Fruit fly (Drosophila melanogaster) whole organism, adult: ENCODE measurements around the gene CG13784.

ENCODE experiments used
- CG11617 ChIP-seq: fragments of 200-800 bp; sonication (Bioruptor generic); optimal IDR thresholded peaks from 2 replicates; lab custom pipeline; 2017; ENCODE audit warnings: mild to moderate bottlenecking, missing biosample characterization, missing genetic modification reagents, missing genetic modification characterization
- CG12768 ChIP-seq: fragments of 200-800 bp; sonication (Bioruptor generic); optimal IDR thresholded peaks from 2 replicates; lab custom pipeline; 2017; ENCODE audit warnings: missing biosample characterization, missing genetic modification characterization, mild to moderate bottlenecking, moderate library complexity, missing genetic modification reagents
- CG5204 ChIP-seq: fragments of 200-800 bp; sonication (Bioruptor generic); optimal IDR thresholded peaks from 2 replicates; lab custom pipeline; 2016; ENCODE audit warnings: missing biosample characterization, missing genetic modification characterization
- CG7045 ChIP-seq: fragments of 200-800 bp; sonication (Bioruptor generic); optimal IDR thresholded peaks from 2 replicates; lab custom pipeline; 2017; ENCODE audit warnings: missing biosample characterization, mild to moderate bottlenecking, missing genetic modification characterization
- CG7101 ChIP-seq: fragments of 200-800 bp; sonication (Bioruptor generic); optimal IDR thresholded peaks from 2 replicates; lab custom pipeline; 2018; ENCODE audit warnings: missing biosample characterization, mild to moderate bottlenecking, missing genetic modification characterization, moderate library complexity
- Clk ChIP-seq: fragments of 200-800 bp; sonication (Bioruptor generic); optimal IDR thresholded peaks from 2 replicates; lab custom pipeline; 2017; ENCODE audit warnings: missing biosample characterization, missing genetic modification characterization
- Mnt ChIP-seq: fragments of 200-800 bp; sonication (Bioruptor generic); optimal IDR thresholded peaks from 2 replicates; lab custom pipeline; 2016; ENCODE audit warnings: missing biosample characterization, mild to moderate bottlenecking, missing genetic modification characterization
- bab1 ChIP-seq: fragments of 200-800 bp; sonication (Bioruptor generic); optimal IDR thresholded peaks from 3 replicates; lab custom pipeline; 2019; ENCODE audit warnings: missing biosample characterization, mild to moderate bottlenecking, missing genetic modification characterization, moderate library complexity
- cic ChIP-seq: fragments of 200-800 bp; sonication (Bioruptor generic); optimal IDR thresholded peaks from 2 replicates; lab custom pipeline; 2017; ENCODE audit warnings: missing biosample characterization, mild to moderate bottlenecking, missing genetic modification characterization, moderate library complexity
- kay ChIP-seq: fragments of 200-800 bp; sonication (Bioruptor generic); peaks from one replicate; lab custom pipeline; 2016; ENCODE audit warnings: missing biosample characterization, missing genetic modification characterization, borderline replicate concordance
- pad ChIP-seq: fragments of 200-800 bp; sonication (Bioruptor generic); optimal IDR thresholded peaks from 3 replicates; lab custom pipeline; 2017; ENCODE audit warnings: missing biosample characterization, missing genetic modification characterization, mild to moderate bottlenecking, moderate library complexity, missing genetic modification reagents
- tj ChIP-seq: fragments of 200-800 bp; sonication (Bioruptor generic); optimal IDR thresholded peaks from 3 replicates; lab custom pipeline; 2017; ENCODE audit warnings: missing biosample characterization, mild to moderate bottlenecking, missing genetic modification characterization, moderate library complexity

- TF ChIP-seq tj (GFP tag; lab: Kevin White, UChicago), result no peak
- no peak for TF ChIP-seq bab1 (GFP tag; lab: Kevin White, UChicago)
- no peak for TF ChIP-seq CG11617 (GFP tag; lab: Kevin White, UChicago)
- no peak for TF ChIP-seq kay (GFP tag; lab: Kevin White, UChicago)
- no peak for TF ChIP-seq CG7045 (GFP tag; lab: Kevin White, UChicago)
- TF ChIP-seq pad (GFP tag; lab: Kevin White, UChicago), result no peak
- no peak for TF ChIP-seq CG7101 (tag; lab: Kevin White, UChicago)
- TF ChIP-seq CG5204, result no peak
- TF ChIP-seq Clk (GFP tag; lab: Kevin White, UChicago), result no peak
- peak; percentile 48 for TF ChIP-seq cic (GFP tag; lab: Kevin White, UChicago)
- TF ChIP-seq Mnt, result no peak
- peak; percentile 1 for TF ChIP-seq CG12768 (GFP tag; lab: Kevin White, UChicago)
Measured at dm6 chr2L:7242240-7242793, 22.5 kb upstream of the CG13784 start.
